Fruit fly (Drosophila melanogaster) whole organism, adult: Measurements from ENCODE around the gene CG9698.
A peak's percentile ranks its signal among the peaks of the same experiment; 100 is the strongest.

Experiments used
- CG12768 ChIP-seq: fragments of 200-800 bp; sonication (Bioruptor generic); optimal IDR thresholded peaks from 2 replicates; lab custom pipeline; 2017; ENCODE audit warnings: missing biosample characterization, missing genetic modification characterization, mild to moderate bottlenecking, moderate library complexity, missing genetic modification reagents
- CG33017 ChIP-seq: fragments of 200-800 bp; sonication (Bioruptor generic); optimal IDR thresholded peaks from 2 replicates; lab custom pipeline; 2018; ENCODE audit warnings: missing biosample characterization, mild to moderate bottlenecking, missing genetic modification characterization, moderate library complexity
- CG7045 ChIP-seq: fragments of 200-800 bp; sonication (Bioruptor generic); optimal IDR thresholded peaks from 2 replicates; lab custom pipeline; 2017; ENCODE audit warnings: missing biosample characterization, mild to moderate bottlenecking, missing genetic modification characterization
- CG7101 ChIP-seq: fragments of 200-800 bp; sonication (Bioruptor generic); optimal IDR thresholded peaks from 2 replicates; lab custom pipeline; 2018; ENCODE audit warnings: missing biosample characterization, mild to moderate bottlenecking, missing genetic modification characterization, moderate library complexity
- Mnt ChIP-seq: fragments of 200-800 bp; sonication (Bioruptor generic); optimal IDR thresholded peaks from 2 replicates; lab custom pipeline; 2016; ENCODE audit warnings: missing biosample characterization, mild to moderate bottlenecking, missing genetic modification characterization
- cic ChIP-seq: fragments of 200-800 bp; sonication (Bioruptor generic); optimal IDR thresholded peaks from 2 replicates; lab custom pipeline; 2017; ENCODE audit warnings: missing biosample characterization, mild to moderate bottlenecking, missing genetic modification characterization, moderate library complexity
- cnc ChIP-seq, 2 experiments: fragments of >200 bp; optimal IDR thresholded peaks; 2 replicates each; lab custom pipeline; 2017
- kay ChIP-seq: fragments of 200-800 bp; sonication (Bioruptor generic); peaks from one replicate; lab custom pipeline; 2016; ENCODE audit warnings: missing biosample characterization, missing genetic modification characterization, borderline replicate concordance
- toe ChIP-seq: fragments of 200-800 bp; sonication (Bioruptor generic); optimal IDR thresholded peaks from 2 replicates; lab custom pipeline; 2016; ENCODE audit warnings: missing biosample characterization, missing genetic modification characterization

DNA sequence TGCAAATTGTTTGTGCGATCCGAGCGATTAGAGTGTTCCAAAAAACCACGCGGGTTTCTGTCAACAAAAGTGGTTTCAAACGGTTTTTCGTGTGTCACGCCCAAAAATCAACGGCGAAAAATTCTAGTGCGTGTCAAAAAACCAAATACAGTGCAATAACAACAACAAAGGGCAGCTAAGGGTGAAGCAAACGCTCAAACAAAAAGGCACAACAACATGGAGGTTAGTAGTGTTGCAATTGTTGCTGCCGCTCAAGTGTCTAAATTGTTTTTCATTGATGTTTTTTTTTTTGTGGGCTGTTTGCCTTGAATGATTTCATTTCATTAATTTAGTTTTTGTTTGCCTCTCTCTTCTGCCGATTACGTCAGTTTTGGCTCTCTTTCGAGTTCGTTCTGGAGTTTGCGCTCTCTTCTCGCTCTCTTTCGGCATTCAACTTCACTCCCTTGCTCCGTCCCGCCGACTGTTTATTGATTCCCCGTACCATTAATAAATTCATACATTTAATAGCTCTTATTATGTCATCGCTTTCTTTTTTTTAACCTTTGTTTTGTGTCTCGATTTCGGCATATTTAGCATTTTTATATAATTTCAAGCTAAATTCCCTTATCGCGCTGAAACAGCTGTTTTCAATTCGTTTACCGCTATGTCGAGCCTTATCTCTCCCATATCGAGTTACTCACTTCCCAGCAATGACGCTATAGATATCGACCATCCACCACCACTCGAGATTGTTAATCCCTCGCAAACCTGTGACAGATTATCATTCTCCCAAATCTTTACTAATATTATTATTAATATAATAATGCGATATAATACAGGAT is 48.9 kb downstream of the CG9698 start:
- TF ChIP-seq kay (GFP tag; lab: Kevin White, UChicago), result peak; percentile 29
- no peak for TF ChIP-seq CG12768 (GFP tag; lab: Kevin White, UChicago)
- TF ChIP-seq Mnt (GFP tag; lab: Kevin White, UChicago), result no peak
- no peak for TF ChIP-seq toe (GFP tag; lab: Kevin White, UChicago)
- TF ChIP-seq CG33017, result no peak
- no peak for TF ChIP-seq CG7101 (tag; lab: Kevin White, UChicago)
- TF ChIP-seq cic (GFP tag; lab: Kevin White, UChicago), result no peak
- TF ChIP-seq CG7045 (GFP tag; lab: Kevin White, UChicago), result no peak
- no peak for TF ChIP-seq cnc (optimal IDR thresholded peaks at IDR 0.05; lab: Kevin White, UChicago)
